Worm (Caenorhabditis elegans) whole organism, mixed stage, embryonic: Measurements from ENCODE around the gene his-70.

ENCODE experiments used
- M03D4.4 ChIP-seq: sonication (generic microtip); optimal IDR thresholded peaks from 2 replicates; lab custom pipeline; 2017; ENCODE audit warnings: mild to moderate bottlenecking, missing genetic modification characterization, missing compliant biosample characterization
- bed-3 ChIP-seq: fragments of 200-800 bp; sonication (Bioruptor generic); optimal IDR thresholded peaks from 3 replicates; lab custom pipeline; 2018; ENCODE audit warnings: mild to moderate bottlenecking, missing genetic modification characterization, moderate library complexity, missing compliant biosample characterization
- blmp-1 ChIP-seq: fragments of 150-350 bp; optimal IDR thresholded peaks from 2 replicates; lab custom pipeline; 2014; ENCODE audit warnings: missing biosample characterization, missing genetic modification characterization
- ceh-39 ChIP-seq: fragments of 150-350 bp; optimal IDR thresholded peaks from 2 replicates; lab custom pipeline; 2014; ENCODE audit warnings: missing biosample characterization, missing genetic modification characterization
- ceh-43 ChIP-seq: fragments of 200-800 bp; sonication (Bioruptor generic); optimal IDR thresholded peaks from 2 replicates; lab custom pipeline; 2018; ENCODE audit warnings: mild to moderate bottlenecking, missing genetic modification characterization, moderate library complexity, missing compliant biosample characterization
- ceh-83 ChIP-seq: fragments of 200-800 bp; sonication (Bioruptor generic); optimal IDR thresholded peaks from 2 replicates; lab custom pipeline; 2018; ENCODE audit warnings: mild to moderate bottlenecking, missing genetic modification characterization, missing compliant biosample characterization
- ces-1 ChIP-seq: fragments of 150-350 bp; optimal IDR thresholded peaks from 2 replicates; lab custom pipeline; 2014; ENCODE audit warnings: missing biosample characterization, missing genetic modification reagents, missing genetic modification characterization
- cnd-1 ChIP-seq: fragments of 200-800 bp; sonication (Bioruptor generic); optimal IDR thresholded peaks from 2 replicates; lab custom pipeline; 2018; ENCODE audit warnings: mild to moderate bottlenecking, missing genetic modification characterization, missing compliant biosample characterization
- drap-1 ChIP-seq: fragments of 200-800 bp; sonication (Bioruptor generic); optimal IDR thresholded peaks from 3 replicates; lab custom pipeline; 2018; ENCODE audit warnings: mild to moderate bottlenecking, missing genetic modification characterization, missing compliant biosample characterization
- elt-1 ChIP-seq: sonication (generic microtip); optimal IDR thresholded peaks from 2 replicates; lab custom pipeline; 2017; ENCODE audit warnings: missing genetic modification characterization, mild to moderate bottlenecking, missing compliant biosample characterization, antibody characterized with exemption, moderate library complexity, borderline replicate concordance; ENCODE audit not compliant: insufficient read depth
- elt-3 ChIP-seq: fragments of 150-350 bp; optimal IDR thresholded peaks from 2 replicates; lab custom pipeline; 2014; ENCODE audit warnings: missing biosample characterization, missing genetic modification characterization
- flh-1 ChIP-seq: fragments of 200-800 bp; sonication (Bioruptor generic); optimal IDR thresholded peaks from 2 replicates; lab custom pipeline; 2018; ENCODE audit warnings: mild to moderate bottlenecking, missing genetic modification characterization, moderate library complexity, missing compliant biosample characterization
- ham-2 ChIP-seq: fragments of 200-800 bp; sonication (Bioruptor generic); optimal IDR thresholded peaks from 2 replicates; lab custom pipeline; 2018; ENCODE audit warnings: mild to moderate bottlenecking, missing genetic modification characterization, missing compliant biosample characterization
- hlh-1 ChIP-seq: fragments of 150-350 bp; optimal IDR thresholded peaks from 2 replicates; lab custom pipeline; 2014; ENCODE audit warnings: missing biosample characterization, missing genetic modification reagents, missing genetic modification characterization
- lin-13 ChIP-seq: fragments of 150-350 bp; optimal IDR thresholded peaks from 2 replicates; lab custom pipeline; 2014; ENCODE audit warnings: missing biosample characterization, missing genetic modification characterization
- lin-32 ChIP-seq: fragments of 200-800 bp; sonication (Bioruptor generic); optimal IDR thresholded peaks from 2 replicates; lab custom pipeline; 2018; ENCODE audit warnings: mild to moderate bottlenecking, missing genetic modification characterization, missing compliant biosample characterization
- lsy-2 ChIP-seq: fragments of 150-350 bp; optimal IDR thresholded peaks from 2 replicates; lab custom pipeline; 2014; ENCODE audit warnings: missing biosample characterization, missing genetic modification characterization
- mab-5 ChIP-seq: fragments of 150-350 bp; optimal IDR thresholded peaks from 2 replicates; lab custom pipeline; 2014; ENCODE audit warnings: missing biosample characterization, missing genetic modification characterization
- mep-1 ChIP-seq: fragments of 150-350 bp; optimal IDR thresholded peaks from 2 replicates; lab custom pipeline; 2017; ENCODE audit warnings: missing biosample characterization, missing genetic modification reagents, missing genetic modification characterization, inconsistent platforms
- mls-2 ChIP-seq: sonication (generic microtip); optimal IDR thresholded peaks from 2 replicates; lab custom pipeline; 2016; ENCODE audit warnings: mild to moderate bottlenecking, missing genetic modification characterization, moderate library complexity, missing compliant biosample characterization
- nhr-12 ChIP-seq: fragments of 150-350 bp; optimal IDR thresholded peaks from 2 replicates; lab custom pipeline; 2014; ENCODE audit warnings: missing biosample characterization, missing genetic modification characterization
- nhr-2 ChIP-seq: fragments of 150-350 bp; optimal IDR thresholded peaks from 2 replicates; lab custom pipeline; 2014; ENCODE audit warnings: missing biosample characterization, missing genetic modification characterization
- nhr-237 ChIP-seq: fragments of 150-350 bp; optimal IDR thresholded peaks from 2 replicates; lab custom pipeline; 2014; ENCODE audit warnings: missing biosample characterization, missing genetic modification characterization
- nhr-28 ChIP-seq: fragments of 150-350 bp; optimal IDR thresholded peaks from 2 replicates; lab custom pipeline; 2014; ENCODE audit warnings: missing biosample characterization, missing genetic modification characterization
- nhr-76 ChIP-seq: sonication (generic microtip); optimal IDR thresholded peaks from 2 replicates; lab custom pipeline; 2017; ENCODE audit warnings: missing biosample characterization, missing genetic modification characterization
- pha-4 ChIP-seq: fragments of 150-350 bp; optimal IDR thresholded peaks from 2 replicates; lab custom pipeline; 2018; ENCODE audit warnings: missing biosample characterization, missing genetic modification reagents, missing genetic modification characterization
- sem-2 ChIP-seq: fragments of 200-800 bp; sonication (Bioruptor generic); optimal IDR thresholded peaks from 2 replicates; lab custom pipeline; 2018; ENCODE audit warnings: mild to moderate bottlenecking, missing genetic modification characterization, missing compliant biosample characterization
- snpc-4 ChIP-seq: fragments of 150-350 bp; optimal IDR thresholded peaks from 2 replicates; lab custom pipeline; 2014; ENCODE audit warnings: missing biosample characterization, missing genetic modification characterization
- sptf-1 ChIP-seq: sonication (generic microtip); optimal IDR thresholded peaks from 2 replicates; lab custom pipeline; 2017; ENCODE audit warnings: mild to moderate bottlenecking, missing genetic modification characterization, moderate library complexity, missing compliant biosample characterization
- tbx-8 ChIP-seq: fragments of 200-800 bp; sonication (Bioruptor generic); optimal IDR thresholded peaks from 2 replicates; lab custom pipeline; 2018; ENCODE audit warnings: mild to moderate bottlenecking, missing genetic modification characterization, moderate library complexity, missing compliant biosample characterization
- unc-120 ChIP-seq: sonication (generic microtip); optimal IDR thresholded peaks from 2 replicates; lab custom pipeline; 2017; ENCODE audit warnings: missing genetic modification characterization, missing compliant biosample characterization; ENCODE audit not compliant: poor library complexity, severe bottlenecking
- unc-39 ChIP-seq: fragments of 150-350 bp; optimal IDR thresholded peaks from 2 replicates; lab custom pipeline; 2014; ENCODE audit warnings: missing biosample characterization, missing genetic modification characterization
- unc-62 ChIP-seq: fragments of 150-350 bp; optimal IDR thresholded peaks from 2 replicates; lab custom pipeline; 2014; ENCODE audit warnings: missing biosample characterization, missing genetic modification reagents, missing genetic modification characterization
- zip-8 ChIP-seq: fragments of 150-350 bp; optimal IDR thresholded peaks from 2 replicates; lab custom pipeline; 2014; ENCODE audit warnings: missing biosample characterization, missing genetic modification characterization
- ztf-11 ChIP-seq: fragments of 150-350 bp; optimal IDR thresholded peaks from 2 replicates; lab custom pipeline; 2014; ENCODE audit warnings: missing biosample characterization, missing genetic modification characterization

his-70 gene

DNA sequence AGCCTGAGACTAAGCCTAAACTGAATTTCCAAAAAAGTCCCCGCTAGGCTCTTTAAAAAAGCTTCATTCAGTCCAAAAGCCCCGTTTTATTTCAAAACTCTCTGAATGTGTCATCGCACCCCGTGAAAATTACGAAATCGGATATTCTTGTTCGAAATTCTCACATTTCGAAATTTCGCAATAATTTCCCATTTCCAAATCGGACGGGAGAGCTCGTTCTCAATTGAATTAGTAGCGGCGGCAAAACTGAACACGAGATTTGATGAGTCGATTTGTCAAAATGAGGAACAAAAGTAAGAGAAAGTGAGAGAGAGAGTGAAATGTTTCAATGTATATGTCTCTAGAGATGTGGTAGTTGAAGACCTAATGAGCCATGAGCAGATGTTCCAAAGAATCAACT is 24.9 kb downstream of the his-70 start:
- TF ChIP-seq lsy-2 (tag; lab: Kevin White, UChicago) (no peak), ces-1 (peak; percentile 94), M03D4.4 (tag; lab: Kevin White, UChicago) (no peak), pha-4 (no peak), ceh-39 (tag; lab: Kevin White, UChicago) (no peak)

DNA sequence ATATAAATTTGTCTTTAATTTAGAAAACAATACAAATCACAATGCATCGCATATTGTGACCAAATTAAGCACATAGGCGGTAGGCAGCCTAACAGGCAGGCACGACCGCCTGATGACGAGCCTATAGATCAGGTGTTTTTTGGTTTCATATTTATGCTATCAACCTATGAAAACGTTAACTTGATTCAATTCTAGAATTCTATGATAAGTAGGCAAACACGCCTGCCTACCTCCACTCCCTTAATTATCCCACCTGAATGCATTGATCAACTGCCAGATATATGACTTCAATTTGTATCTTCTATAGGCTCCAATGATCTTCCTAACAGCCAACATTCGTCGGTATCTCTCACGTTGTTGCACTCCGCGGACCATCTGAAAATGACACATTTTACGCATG is 29.1 kb downstream of the his-70 start:
- no peak for TF ChIP-seq unc-39
- TF ChIP-seq unc-120 (tag; lab: Kevin White, UChicago): no peak
- no peak for TF ChIP-seq nhr-12 (tag; lab: Kevin White, UChicago)
- TF ChIP-seq flh-1 (GFP tag; lab: Kevin White, UChicago): no peak
- TF ChIP-seq bed-3 (GFP tag; lab: Kevin White, UChicago): no peak
- TF ChIP-seq, all 35 proteins: peak for 0

DNA sequence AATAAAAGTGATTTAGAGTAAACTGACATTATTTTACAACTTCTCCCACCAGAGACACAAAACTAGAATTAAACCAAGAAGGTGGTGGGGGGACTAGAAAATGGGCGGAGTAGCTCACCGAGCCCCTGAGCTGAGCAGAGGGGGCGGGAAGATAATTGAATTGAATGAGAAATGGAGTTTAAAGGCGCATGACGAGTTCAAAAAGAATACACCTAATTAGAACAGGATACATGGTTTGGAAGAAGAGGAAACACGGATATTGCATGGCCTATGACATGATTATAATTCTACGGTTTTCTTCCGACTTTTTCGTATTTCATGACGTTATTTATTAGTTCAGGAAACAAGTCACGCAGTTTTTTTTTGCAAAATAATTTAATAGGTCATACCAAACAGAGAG is 31.9 kb downstream of the his-70 start, which contains the start of gene T02C12.5:
Gene T02C12.5, minus strand, starts transcription at position 101 of the 400 bp plus-strand sequence.
- peak; percentile 86 for TF ChIP-seq ces-1
- TF ChIP-seq lsy-2 (tag; lab: Kevin White, UChicago): no peak

DNA sequence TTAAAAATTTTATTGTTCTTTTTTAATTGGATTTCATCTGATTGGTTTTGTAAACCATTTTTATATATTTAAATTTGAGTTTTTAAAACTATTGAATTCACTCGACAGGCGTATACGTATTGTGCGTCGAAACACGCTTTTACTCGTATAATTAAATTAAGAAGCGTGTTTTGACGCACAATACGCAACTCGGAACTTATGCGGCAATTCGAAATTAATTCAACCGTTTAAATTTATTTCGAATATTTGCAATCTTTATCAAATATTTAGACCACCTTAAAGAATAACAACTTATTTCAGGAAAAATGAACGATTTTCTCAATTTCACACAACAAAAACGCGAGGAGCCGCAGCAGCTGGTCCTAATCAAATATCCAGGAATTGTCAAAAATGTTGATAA is 38.1 kb downstream of the his-70 start, which contains the start of gene tftc-5:
Gene tftc-5, plus strand, starts transcription at position 301 of the 400 bp plus-strand sequence.
- TF ChIP-seq blmp-1 (tag; lab: Kevin White, UChicago): no peak
- TF ChIP-seq drap-1 (GFP tag; lab: Kevin White, UChicago): no peak
- no peak for TF ChIP-seq tbx-8 (GFP tag; lab: Kevin White, UChicago)
- TF ChIP-seq hlh-1 (tag; lab: Kevin White, UChicago): no peak
- TF ChIP-seq unc-120 (tag; lab: Kevin White, UChicago): no peak
- no peak for TF ChIP-seq nhr-12 (tag; lab: Kevin White, UChicago)
- TF ChIP-seq mab-5: no peak
- TF ChIP-seq flh-1 (GFP tag; lab: Kevin White, UChicago): no peak
- no peak for TF ChIP-seq nhr-237 (tag; lab: Kevin White, UChicago)
- no peak for TF ChIP-seq ceh-39 (tag; lab: Kevin White, UChicago)
- no peak for TF ChIP-seq bed-3 (GFP tag; lab: Kevin White, UChicago)
- TF ChIP-seq ces-1: no peak
- no peak for TF ChIP-seq ham-2 (GFP tag; lab: Kevin White, UChicago)
- TF ChIP-seq, all 35 proteins: peak for 0

DNA sequence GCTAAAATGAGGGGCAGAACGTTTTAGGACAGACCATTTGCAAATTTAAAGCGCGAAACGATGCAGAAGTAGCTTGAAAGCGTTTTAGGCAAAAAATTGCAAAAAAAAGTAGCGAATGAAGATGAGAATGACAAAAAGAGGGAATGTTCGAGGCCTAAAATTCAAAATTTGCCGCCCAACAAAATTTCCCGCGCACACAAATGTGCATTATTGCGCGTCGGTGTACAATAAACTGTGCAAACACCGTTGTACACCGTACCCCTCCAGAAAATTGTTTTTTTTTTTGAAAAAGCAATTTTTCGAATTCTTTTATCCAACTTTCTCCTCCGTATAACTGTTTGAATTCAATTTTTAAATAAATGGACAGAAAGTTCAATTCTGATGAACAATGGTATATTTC is 40.1 kb downstream of the his-70 start, which contains the start of gene snpc-3.4:
Gene snpc-3.4, plus strand, starts transcription at position 237 of the 400 bp plus-strand sequence.
- TF ChIP-seq unc-39 (no peak), unc-62 (GFP tag; lab: Kevin White, UChicago) (no peak), drap-1 (GFP tag; lab: Kevin White, UChicago) (no peak), sem-2 (no peak), mab-5 (no peak), bed-3 (GFP tag; lab: Kevin White, UChicago) (no peak), lin-32 (GFP tag; lab: Kevin White, UChicago) (no peak), hlh-1 (tag; lab: Kevin White, UChicago) (no peak), flh-1 (GFP tag; lab: Kevin White, UChicago) (no peak), M03D4.4 (tag; lab: Kevin White, UChicago) (no peak), nhr-237 (tag; lab: Kevin White, UChicago) (peak; percentile 44), ztf-11 (tag; lab: Kevin White, UChicago) (no peak), mls-2 (tag; lab: Kevin White, UChicago) (no peak), nhr-12 (tag; lab: Kevin White, UChicago) (no peak), pha-4 (peak; percentile 37), ceh-83 (GFP tag; lab: Kevin White, UChicago) (no peak), nhr-28 (tag; lab: Kevin White, UChicago) (no peak), ces-1 (peak; percentile 66), elt-1 (tag; lab: Kevin White, UChicago) (no peak), zip-8 (tag; lab: Kevin White, UChicago) (no peak), cnd-1 (no peak), mep-1 (tag; lab: Kevin White, UChicago) (peak; percentile 77), unc-120 (tag; lab: Kevin White, UChicago) (no peak), lsy-2 (tag; lab: Kevin White, UChicago) (peak; percentile 97), ceh-39 (tag; lab: Kevin White, UChicago) (peak; percentile 62), elt-3 (no peak), nhr-2 (tag; lab: Kevin White, UChicago) (no peak), ceh-43 (GFP tag; lab: Kevin White, UChicago) (no peak), nhr-76 (no peak), lin-13 (tag; lab: Kevin White, UChicago) (peak; percentile 38), tbx-8 (GFP tag; lab: Kevin White, UChicago) (no peak), sptf-1 (peak; percentile 26), ham-2 (GFP tag; lab: Kevin White, UChicago) (no peak), blmp-1 (tag; lab: Kevin White, UChicago) (no peak), snpc-4 (tag; lab: Kevin White, UChicago) (no peak)
